Fruit fly (Drosophila melanogaster) whole organism, embryonic: Measurements from ENCODE around the gene ND-MNLL.

Experiments
- B-H1 ChIP-seq: fragments of 200-800 bp; sonication (Bioruptor generic); IDR thresholded peaks from 3 replicates; pipeline ENCODE4 v1.3.6; 2022; ENCODE audit warnings: missing biosample characterization, missing genetic modification characterization
- CG10209 ChIP-seq: fragments of 200-800 bp; sonication (Bioruptor generic); optimal IDR thresholded peaks from 3 replicates; lab custom pipeline; 2017; ENCODE audit warnings: missing biosample characterization, mild to moderate bottlenecking, missing genetic modification characterization, missing genetic modification reagents
- CG1233 ChIP-seq: fragments of 200-800 bp; sonication (Bioruptor generic); optimal IDR thresholded peaks from 4 replicates; lab custom pipeline; 2018; ENCODE audit warnings: missing biosample characterization, mild to moderate bottlenecking, missing genetic modification characterization
- CG13424 ChIP-seq: fragments of 200-800 bp; sonication (Bioruptor generic); optimal IDR thresholded peaks from 2 replicates; lab custom pipeline; 2019; ENCODE audit warnings: missing biosample characterization, mild to moderate bottlenecking, missing genetic modification characterization, moderate library complexity
- CG13894 ChIP-seq: fragments of 200-800 bp; sonication (Bioruptor generic); optimal IDR thresholded peaks from 3 replicates; lab custom pipeline; 2018; ENCODE audit warnings: missing biosample characterization, mild to moderate bottlenecking, missing genetic modification characterization, moderate library complexity
- CG14014 ChIP-seq: fragments of 200-800 bp; sonication (Bioruptor generic); IDR thresholded peaks from 2 replicates; pipeline ENCODE4 v1.3.6; 2022; ENCODE audit warnings: missing biosample characterization, missing genetic modification characterization
- CG14441 ChIP-seq: fragments of 200-800 bp; sonication (Bioruptor generic); IDR thresholded peaks from 2 replicates; pipeline ENCODE4 v1.3.6; 2022; ENCODE audit warnings: missing biosample characterization, missing genetic modification characterization
- CG14965 ChIP-seq: fragments of 200-800 bp; sonication (Bioruptor generic); optimal IDR thresholded peaks from 2 replicates; lab custom pipeline; 2016; ENCODE audit warnings: missing biosample characterization, missing genetic modification characterization, borderline replicate concordance
- CG15601 ChIP-seq: fragments of 200-800 bp; sonication (Bioruptor generic); optimal IDR thresholded peaks from 3 replicates; lab custom pipeline; 2019; ENCODE audit warnings: missing biosample characterization, mild to moderate bottlenecking, missing genetic modification characterization, moderate library complexity
- CG18619 ChIP-seq: fragments of 200-800 bp; sonication (Bioruptor generic); optimal IDR thresholded peaks from 3 replicates; lab custom pipeline; 2017; ENCODE audit warnings: missing biosample characterization, mild to moderate bottlenecking, missing genetic modification characterization
- CG32767 ChIP-seq: fragments of 200-800 bp; sonication (Bioruptor generic); IDR thresholded peaks from 2 replicates; pipeline ENCODE4 v1.3.6; 2022; ENCODE audit warnings: missing biosample characterization, missing genetic modification characterization
- CG34376 ChIP-seq: fragments of 200-800 bp; sonication (Bioruptor generic); optimal IDR thresholded peaks from 2 replicates; lab custom pipeline; 2018; ENCODE audit warnings: missing biosample characterization, mild to moderate bottlenecking, missing genetic modification characterization
- CG5180 ChIP-seq: fragments of 200-800 bp; sonication (Bioruptor generic); optimal IDR thresholded peaks from 3 replicates; lab custom pipeline; 2017; ENCODE audit warnings: missing biosample characterization, missing genetic modification characterization, mild to moderate bottlenecking, moderate library complexity, missing genetic modification reagents
- CG7271 ChIP-seq: fragments of 200-800 bp; sonication (Bioruptor generic); optimal IDR thresholded peaks from 2 replicates; lab custom pipeline; 2018; ENCODE audit warnings: missing biosample characterization, mild to moderate bottlenecking, missing genetic modification characterization, moderate library complexity
- CG7556 ChIP-seq: fragments of 200-800 bp; sonication (Bioruptor generic); optimal IDR thresholded peaks from 2 replicates; lab custom pipeline; 2017; ENCODE audit warnings: missing biosample characterization, mild to moderate bottlenecking, missing genetic modification characterization
- CG8089 ChIP-seq: fragments of 200-800 bp; sonication (Bioruptor generic); optimal IDR thresholded peaks from 3 replicates; lab custom pipeline; 2016; ENCODE audit warnings: missing biosample characterization, missing genetic modification characterization
- CG8924 ChIP-seq: fragments of 200-800 bp; optimal IDR thresholded peaks from 3 replicates; lab custom pipeline; 2019; ENCODE audit warnings: missing biosample characterization, mild to moderate bottlenecking, missing genetic modification characterization, moderate library complexity
- CrebB ChIP-seq: fragments of 200-800 bp; sonication (Bioruptor generic); optimal IDR thresholded peaks from 3 replicates; lab custom pipeline; 2018; ENCODE audit warnings: missing biosample characterization, mild to moderate bottlenecking, missing genetic modification characterization
- Hand ChIP-seq: fragments of 200-800 bp; sonication (Bioruptor generic); optimal IDR thresholded peaks from 2 replicates; lab custom pipeline; 2017; ENCODE audit warnings: mild to moderate bottlenecking, missing biosample characterization, missing genetic modification reagents, missing genetic modification characterization
- HmgD ChIP-seq: fragments of 200-800 bp; sonication (Bioruptor generic); optimal IDR thresholded peaks from 3 replicates; lab custom pipeline; 2016; ENCODE audit warnings: missing biosample characterization, missing genetic modification characterization
- Hr78 ChIP-seq, 2 experiments: fragments of 200-800 bp in 1 of 2; fragments of >200 bp in 1 of 2; sonication (Bioruptor generic) in 1 of 2; optimal IDR thresholded peaks; 2 replicates each; lab custom pipeline; 2017 to 2019; ENCODE audit warnings: missing biosample characterization in 2 of 2, missing genetic modification characterization in 2 of 2, mild to moderate bottlenecking in 1 of 2, moderate library complexity in 1 of 2
- Poxn ChIP-seq: fragments of 200-800 bp; sonication (Bioruptor generic); IDR thresholded peaks from 2 replicates; pipeline ENCODE4 v1.3.6; 2022; ENCODE audit warnings: missing biosample characterization, missing genetic modification characterization
- Sox100B ChIP-seq: fragments of 200-800 bp; sonication (Bioruptor generic); optimal IDR thresholded peaks from 3 replicates; lab custom pipeline; 2018; ENCODE audit warnings: missing biosample characterization, mild to moderate bottlenecking, missing genetic modification characterization
- Trl ChIP-seq, 3 experiments: fragments of >200 bp in 2 of 3; fragments of 200-800 bp in 1 of 3; sonication (Bioruptor generic) in 1 of 3; optimal IDR thresholded peaks; 2 replicates in 1 of 3; 3 replicates in 2 of 3; lab custom pipeline; 2016 to 2017; ENCODE audit warnings: missing biosample characterization in 1 of 3, missing genetic modification characterization in 1 of 3
- bowl ChIP-seq: fragments of 200-800 bp; sonication (Bioruptor generic); IDR thresholded peaks from 2 replicates; pipeline ENCODE4 v1.3.6; 2022; ENCODE audit warnings: missing biosample characterization, missing genetic modification characterization
- cg ChIP-seq: fragments of 200-800 bp; sonication (Bioruptor generic); optimal IDR thresholded peaks from 3 replicates; lab custom pipeline; 2019; ENCODE audit warnings: missing biosample characterization, mild to moderate bottlenecking, missing genetic modification characterization, moderate library complexity
- chn ChIP-seq: fragments of 200-800 bp; sonication (Bioruptor generic); optimal IDR thresholded peaks from 2 replicates; lab custom pipeline; 2016; ENCODE audit warnings: missing biosample characterization, missing genetic modification characterization
- crol ChIP-seq: fragments of 200-800 bp; sonication (Bioruptor generic); IDR thresholded peaks from 2 replicates; pipeline ENCODE4 v1.3.6; 2022; ENCODE audit warnings: missing biosample characterization, missing genetic modification characterization
- dysf ChIP-seq: fragments of 200-800 bp; sonication (Bioruptor generic); IDR thresholded peaks from 3 replicates; pipeline ENCODE4 v1.3.6; 2022; ENCODE audit warnings: missing biosample characterization, missing genetic modification characterization
- gsb ChIP-seq: fragments of 200-800 bp; sonication (Bioruptor generic); IDR thresholded peaks from 2 replicates; pipeline ENCODE4 v1.3.6; 2022; ENCODE audit warnings: missing biosample characterization, missing genetic modification characterization
- klu ChIP-seq: fragments of 200-800 bp; sonication (Bioruptor generic); IDR thresholded peaks from 2 replicates; pipeline ENCODE4 v1.3.6; 2022; ENCODE audit warnings: missing biosample characterization, missing genetic modification characterization
- luna ChIP-seq: fragments of 200-800 bp; sonication (Bioruptor generic); optimal IDR thresholded peaks from 2 replicates; lab custom pipeline; 2016; ENCODE audit warnings: missing biosample characterization, missing genetic modification characterization
- mam ChIP-seq: fragments of 200-800 bp; sonication (Bioruptor generic); optimal IDR thresholded peaks from 3 replicates; lab custom pipeline; 2016; ENCODE audit warnings: missing biosample characterization, missing genetic modification characterization
- odd ChIP-seq: fragments of 200-800 bp; sonication (Bioruptor generic); optimal IDR thresholded peaks from 2 replicates; lab custom pipeline; 2017; ENCODE audit warnings: missing biosample characterization, mild to moderate bottlenecking, missing genetic modification characterization
- pros ChIP-seq: fragments of 200-800 bp; sonication (Bioruptor generic); optimal IDR thresholded peaks from 3 replicates; lab custom pipeline; 2019; ENCODE audit warnings: missing biosample characterization, mild to moderate bottlenecking, missing genetic modification characterization, moderate library complexity
- row ChIP-seq: fragments of 200-800 bp; sonication (Bioruptor generic); IDR thresholded peaks from 3 replicates; pipeline ENCODE4 v1.3.6; 2022; ENCODE audit warnings: missing biosample characterization, missing genetic modification characterization
- run ChIP-seq: fragments of 200-800 bp; sonication (Bioruptor generic); optimal IDR thresholded peaks from 3 replicates; lab custom pipeline; 2018; ENCODE audit warnings: missing biosample characterization, mild to moderate bottlenecking, missing genetic modification characterization
- salm ChIP-seq: fragments of 200-800 bp; sonication (Bioruptor generic); optimal IDR thresholded peaks from 2 replicates; lab custom pipeline; 2018; ENCODE audit warnings: missing biosample characterization, mild to moderate bottlenecking, missing genetic modification characterization
- sc ChIP-seq, 3 experiments: fragments of >200 bp in 2 of 3; fragments of 200-800 bp in 1 of 3; sonication (Bioruptor generic) in 1 of 3; optimal IDR thresholded peaks; 2 replicates in 2 of 3; 3 replicates in 1 of 3; lab custom pipeline; 2017; ENCODE audit warnings: mild to moderate bottlenecking in 1 of 3, missing biosample characterization in 1 of 3, missing genetic modification characterization in 1 of 3, missing genetic modification reagents in 1 of 3
- sob ChIP-seq: fragments of 200-800 bp; sonication (Bioruptor generic); IDR thresholded peaks from 2 replicates; pipeline ENCODE4 v1.3.6; 2022; ENCODE audit warnings: missing biosample characterization, missing genetic modification characterization
- sr ChIP-seq: fragments of 200-800 bp; sonication (Bioruptor generic); IDR thresholded peaks from 3 replicates; pipeline ENCODE4 v1.3.6; 2022; ENCODE audit warnings: missing biosample characterization, missing genetic modification characterization
- ssp ChIP-seq: fragments of 200-800 bp; sonication (Bioruptor generic); IDR thresholded peaks from 2 replicates; pipeline ENCODE4 v1.3.6; 2022; ENCODE audit warnings: missing biosample characterization, missing genetic modification characterization
- ttk ChIP-seq: fragments of 200-800 bp; sonication (Bioruptor generic); IDR thresholded peaks from 2 replicates; pipeline ENCODE4 v2.1.2; 2022; ENCODE audit warnings: missing biosample characterization, missing genetic modification characterization
- unpg ChIP-seq: fragments of 200-800 bp; sonication (Bioruptor generic); optimal IDR thresholded peaks from 3 replicates; lab custom pipeline; 2018; ENCODE audit warnings: missing biosample characterization, mild to moderate bottlenecking, missing genetic modification characterization, moderate library complexity

The ND-MNLL gene

DNA sequence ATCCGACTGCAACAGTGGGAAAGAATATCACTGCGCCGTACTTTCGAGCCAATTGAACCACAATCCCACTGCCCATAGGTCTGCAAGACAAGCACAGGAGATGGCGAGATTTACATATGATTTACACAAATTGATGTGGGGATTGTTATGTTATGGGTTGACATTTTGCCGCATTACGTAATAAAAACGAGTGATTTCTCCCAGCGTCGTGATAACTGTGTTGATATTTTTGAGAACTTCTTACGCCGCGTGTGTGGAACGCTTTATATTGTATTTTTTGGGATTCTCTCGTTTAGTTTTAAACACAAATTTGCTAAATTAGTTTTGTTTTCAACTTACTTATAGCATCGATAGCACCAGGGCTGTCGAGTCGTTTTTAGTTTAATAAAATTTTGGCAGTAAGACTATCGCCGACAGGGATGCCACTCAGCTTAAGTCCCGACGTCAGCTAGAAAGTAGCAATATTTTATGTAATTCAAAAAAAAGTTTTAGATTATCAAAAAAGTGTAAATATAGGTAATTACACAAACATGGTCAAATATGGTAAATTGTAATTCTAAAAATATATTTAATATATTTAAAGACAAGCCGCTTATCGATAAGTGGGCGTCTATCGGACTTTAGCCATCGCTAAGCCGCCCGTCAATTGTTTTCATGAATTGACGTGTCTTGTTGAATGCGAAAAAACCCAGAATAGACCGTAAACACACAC, at the start of gene ND-MNLL, which contains the start of the genes CG45089 and p115 (continued):
- TF ChIP-seq CG34376 (GFP tag; lab: Kevin White, UChicago) (no peak), Poxn (GFP tag; lab: Robert Waterston, UW) (no peak), CG13894 (peak; percentile 72), luna (GFP tag; lab: Kevin White, UChicago) (no peak), Hand (GFP tag; lab: Kevin White, UChicago) (no peak), CG14014 (GFP tag; lab: Robert Waterston, UW) (peak; percentile 47; the same call in 1 of the 2 replicates), CG18619 (GFP tag; lab: Kevin White, UChicago) (peak; percentile 17), CG8089 (no peak), salm (tag; lab: Kevin White, UChicago) (no peak), HmgD (GFP tag; lab: Kevin White, UChicago) (no peak)

dm6 chrX:7938482-7938804, 44.8 kb upstream of the ND-MNLL start:
- TF ChIP-seq ttk (GFP tag; lab: Robert Waterston, UW) (no peak), CG8924 (tag; lab: Kevin White, UChicago) (peak; percentile 14), sr (GFP tag; lab: Robert Waterston, UW) (no peak), CG5180 (GFP tag; lab: Kevin White, UChicago) (peak; percentile 27), row (GFP tag; lab: Robert Waterston, UW) (0 out of 3 replicates have a peak, but pooled peaks have one; percentile 37), cg (GFP tag; lab: Kevin White, UChicago) (no peak), CrebB (tag; lab: Kevin White, UChicago) (no peak), dysf (GFP tag; lab: Robert Waterston, UW) (0 out of 3 replicates have a peak, but pooled peaks have one; percentile 0), gsb (GFP tag; lab: Robert Waterston, UW) (no peak), run (tag; lab: Kevin White, UChicago) (no peak), CG15601 (tag; lab: Kevin White, UChicago) (peak; percentile 63), sc (optimal IDR thresholded peaks at IDR 0.05; lab: Kevin White, UChicago) (no peak), sc (GFP tag; optimal IDR thresholded peaks at IDR 0.05; lab: Kevin White, UChicago) (peak; percentile 3), bowl (0 out of 2 replicates have a peak, but pooled peaks have one; percentile 3), chn (peak; percentile 1), ssp (0 out of 2 replicates have a peak, but pooled peaks have one; percentile 1), Trl (optimal IDR thresholded peaks at IDR 0.05; lab: Kevin White, UChicago) (peak; percentile 16), Trl (GFP tag; optimal IDR thresholded peaks at IDR 0.05; lab: Kevin White, UChicago) (no peak), CG7556 (GFP tag; lab: Kevin White, UChicago) (peak; percentile 72), pros (GFP tag; lab: Kevin White, UChicago) (peak; percentile 25), CG14965 (GFP tag; lab: Kevin White, UChicago) (no peak), crol (peak; percentile 87), odd (GFP tag; lab: Kevin White, UChicago) (no peak), sob (GFP tag; lab: Robert Waterston, UW) (no peak), B-H1 (GFP tag; lab: Robert Waterston, UW) (no peak), klu (0 out of 2 replicates have a peak, but pooled peaks have one; percentile 3), CG10209 (peak; percentile 4), CG7271 (tag; lab: Kevin White, UChicago) (no peak), unpg (GFP tag; lab: Kevin White, UChicago) (no peak), CG13424 (peak; percentile 54), mam (no peak), CG14441 (GFP tag; lab: Robert Waterston, UW) (no peak), Hr78 (GFP tag; optimal IDR thresholded peaks at IDR 0.05; lab: Kevin White, UChicago) (peak in 1 of 2 experiments; percentile 66), Sox100B (GFP tag; lab: Kevin White, UChicago) (peak; percentile 26), CG1233 (GFP tag; lab: Kevin White, UChicago) (no peak), CG32767 (GFP tag; lab: Robert Waterston, UW) (peak; percentile 4; the same call in 1 of the 2 replicates)
- TF ChIP-seq, all 482 proteins: peak for 19
